Worm (Caenorhabditis elegans): ENCODE results near the gene dsl-2.

- no peak for TF ChIP-seq sox-4 (tag; optimal IDR thresholded peaks at IDR 0.05)
- TF ChIP-seq pqm-1 (tag; optimal IDR thresholded peaks at IDR 0.05), result no peak
- TF ChIP-seq tbx-7 (tag; optimal IDR thresholded peaks at IDR 0.05), result no peak
- no peak for TF ChIP-seq mec-3 (tag; optimal IDR thresholded peaks at IDR 0.05; ENCODE audit: borderline replicate concordance)
- TF ChIP-seq nfya-1 (tag; optimal IDR thresholded peaks at IDR 0.05), result no peak
- no peak for TF ChIP-seq lin-11 (tag; optimal IDR thresholded peaks at IDR 0.05)
- TF ChIP-seq nhr-11 (tag; optimal IDR thresholded peaks at IDR 0.05), result no peak
Observed at ce11 chrIV:1213192-1213591, 8.4 kb upstream of the dsl-2 start.
